Worm (Caenorhabditis elegans) whole organism, young adult: ENCODE results near the gene fmo-3.

ENCODE experiments used
- F39B2.1 ChIP-seq: fragments of 200-800 bp; sonication (Bioruptor generic); IDR thresholded peaks from 2 replicates; pipeline ENCODE4 v1.3.6; 2022; ENCODE audit warnings: missing genetic modification reagents, missing genetic modification characterization, missing compliant biosample characterization
- F57C9.4 ChIP-seq: sonication (generic microtip); optimal IDR thresholded peaks from 2 replicates; lab custom pipeline; 2017; ENCODE audit warnings: mild to moderate bottlenecking, missing genetic modification characterization, missing compliant biosample characterization
- T07F8.4 ChIP-seq: sonication (generic microtip); optimal IDR thresholded peaks from 2 replicates; lab custom pipeline; 2016; ENCODE audit warnings: mild to moderate bottlenecking, missing genetic modification characterization, moderate library complexity, missing compliant biosample characterization
- T26A5.8 ChIP-seq: sonication (generic microtip); optimal IDR thresholded peaks from 2 replicates; lab custom pipeline; 2016; ENCODE audit warnings: missing genetic modification characterization, missing compliant biosample characterization
- Y67H2A.10 ChIP-seq: fragments of 200-800 bp; sonication (Bioruptor generic); conservative IDR thresholded peaks from 2 replicates; pipeline ENCODE4 v1.3.6; 2022; ENCODE audit warnings: missing genetic modification reagents, missing genetic modification characterization, missing compliant biosample characterization
- Y79H2A.3 ChIP-seq: fragments of 200-800 bp; sonication (Bioruptor generic); conservative IDR thresholded peaks from 2 replicates; pipeline ENCODE4 v1.3.6; 2022; ENCODE audit warnings: missing genetic modification reagents, missing genetic modification characterization, missing compliant biosample characterization
- akir-1 ChIP-seq: fragments of 200-800 bp; sonication (Bioruptor generic); optimal IDR thresholded peaks from 2 replicates; lab custom pipeline; 2018; ENCODE audit warnings: mild to moderate bottlenecking, missing genetic modification characterization, moderate library complexity, missing compliant biosample characterization
- ama-1 ChIP-seq, 3 experiments: fragments of 150-350 bp in 1 of 3; sonication (generic microtip) in 2 of 3; optimal IDR thresholded peaks; 2 replicates each; lab custom pipeline; 2014 to 2018; ENCODE audit warnings: missing biosample characterization in 2 of 3, missing genetic modification characterization in 2 of 3, missing genetic modification reagents in 2 of 3
- atf-7 ChIP-seq: sonication (generic microtip); optimal IDR thresholded peaks from 2 replicates; lab custom pipeline; 2017; ENCODE audit warnings: mild to moderate bottlenecking, missing genetic modification characterization, missing compliant biosample characterization
- ceh-27 ChIP-seq: fragments of 200-800 bp; sonication (Bioruptor generic); optimal IDR thresholded peaks from 2 replicates; lab custom pipeline; 2018; ENCODE audit warnings: mild to moderate bottlenecking, missing genetic modification characterization, moderate library complexity, missing compliant biosample characterization
- let-526 ChIP-seq: fragments of 200-800 bp; sonication (Bioruptor generic); IDR thresholded peaks from 2 replicates; pipeline ENCODE4 v1.3.6; 2022; ENCODE audit warnings: missing genetic modification reagents, missing genetic modification characterization, missing compliant biosample characterization
- let-607 ChIP-seq, 2 experiments: fragments of 200-800 bp in 1 of 2; sonication (Bioruptor generic) in 1 of 2; sonication (generic microtip) in 1 of 2; optimal IDR thresholded peaks; 2 replicates each; lab custom pipeline; 2016 to 2018; ENCODE audit warnings: mild to moderate bottlenecking in 2 of 2, missing compliant biosample characterization in 2 of 2, missing genetic modification characterization in 2 of 2, moderate library complexity in 2 of 2, missing genotype in 1 of 2
- lin-40 ChIP-seq: sonication (generic microtip); optimal IDR thresholded peaks from 2 replicates; lab custom pipeline; 2016; ENCODE audit warnings: missing genetic modification characterization, mild to moderate bottlenecking, missing compliant biosample characterization, missing genotype, missing genetic modification reagents
- lsy-27 ChIP-seq: sonication (generic microtip); optimal IDR thresholded peaks from 2 replicates; lab custom pipeline; 2017; ENCODE audit warnings: missing genetic modification characterization, mild to moderate bottlenecking, missing compliant biosample characterization, antibody characterized with exemption, missing genotype, borderline replicate concordance; ENCODE audit not compliant: insufficient read depth
- mel-28 ChIP-seq: sonication (generic microtip); optimal IDR thresholded peaks from 2 replicates; lab custom pipeline; 2016; ENCODE audit warnings: borderline replicate concordance, mild to moderate bottlenecking, missing genetic modification characterization, missing compliant biosample characterization
- nfya-1 ChIP-seq: sonication (generic microtip); optimal IDR thresholded peaks from 2 replicates; lab custom pipeline; 2017; ENCODE audit warnings: antibody characterized with exemption, missing compliant biosample characterization, missing genetic modification characterization, borderline replicate concordance; ENCODE audit not compliant: insufficient read depth
- nfya-2 ChIP-seq: fragments of 200-800 bp; sonication (Bioruptor generic); IDR thresholded peaks from 2 replicates; pipeline ENCODE4 v1.3.6; 2022; ENCODE audit warnings: missing genetic modification reagents, missing genetic modification characterization, missing compliant biosample characterization
- nfyb-1 ChIP-seq: fragments of 200-800 bp; sonication (Bioruptor generic); IDR thresholded peaks from 2 replicates; pipeline ENCODE4 v1.3.6; 2022; ENCODE audit warnings: missing genetic modification reagents, missing genetic modification characterization, missing compliant biosample characterization
- nhr-120 ChIP-seq: fragments of 200-800 bp; sonication (Bioruptor generic); IDR thresholded peaks from 2 replicates; pipeline ENCODE4 v1.3.6; 2022; ENCODE audit warnings: missing genetic modification characterization, missing compliant biosample characterization
- nhr-80 ChIP-seq: sonication (generic microtip); optimal IDR thresholded peaks from 2 replicates; lab custom pipeline; 2016; ENCODE audit warnings: missing genetic modification characterization, missing compliant biosample characterization
- nhr-90 ChIP-seq: sonication (generic microtip); optimal IDR thresholded peaks from 2 replicates; lab custom pipeline; 2016; ENCODE audit warnings: missing genotype, mild to moderate bottlenecking, missing genetic modification characterization, missing compliant biosample characterization
- pbrm-1 ChIP-seq: fragments of 200-800 bp; sonication (Bioruptor generic); IDR thresholded peaks from 2 replicates; pipeline ENCODE4 v1.3.6; 2022; ENCODE audit warnings: missing genetic modification reagents, missing genetic modification characterization, missing compliant biosample characterization
- pha-4 ChIP-seq: fragments of 150-350 bp; sonication (generic microtip); optimal IDR thresholded peaks from 2 replicates; lab custom pipeline; 2014; ENCODE audit warnings: missing biosample characterization, missing genetic modification reagents, missing genetic modification characterization
- rec-8 ChIP-seq, 2 experiments: sonication (generic microtip); optimal IDR thresholded peaks; 2 replicates each; lab custom pipeline; 2016; ENCODE audit warnings: mild to moderate bottlenecking in 2 of 2, missing genetic modification characterization in 2 of 2, missing genetic modification reagents in 2 of 2, missing genotype in 2 of 2, missing biosample characterization in 1 of 2, missing compliant biosample characterization in 1 of 2, moderate library complexity in 1 of 2
- rpc-1 ChIP-seq, 2 experiments: fragments of 150-350 bp in 1 of 2; sonication (generic microtip) in 1 of 2; optimal IDR thresholded peaks; 2 replicates each; lab custom pipeline; 2014 to 2018; ENCODE audit warnings: missing biosample characterization in 1 of 2, missing genetic modification characterization in 1 of 2, missing genetic modification reagents in 1 of 2, missing genotype in 1 of 2
- sdz-38 ChIP-seq: sonication (generic microtip); optimal IDR thresholded peaks from 2 replicates; lab custom pipeline; 2016; ENCODE audit warnings: missing genotype, missing genetic modification characterization, missing compliant biosample characterization
- snpc-3.4 ChIP-seq: sonication (generic microtip); optimal IDR thresholded peaks from 2 replicates; lab custom pipeline; 2017; ENCODE audit warnings: missing genetic modification characterization, mild to moderate bottlenecking, missing compliant biosample characterization, antibody characterized with exemption, moderate library complexity, missing genotype, missing genetic modification reagents
- snpc-4 ChIP-seq, 5 experiments: fragments of 150-350 bp in 1 of 5; sonication (generic microtip) in 4 of 5; optimal IDR thresholded peaks; 2 replicates each; lab custom pipeline; 2014 to 2018; ENCODE audit warnings: missing genetic modification characterization in 5 of 5, missing biosample characterization in 3 of 5, antibody characterized with exemption in 2 of 5, mild to moderate bottlenecking in 2 of 5, missing compliant biosample characterization in 2 of 5, missing genotype in 2 of 5, moderate library complexity in 2 of 5, missing genetic modification reagents in 1 of 5
- xnd-1 ChIP-seq: sonication (generic microtip); optimal IDR thresholded peaks from 2 replicates; lab custom pipeline; 2016; ENCODE audit warnings: missing genotype, missing genetic modification reagents, missing genetic modification characterization, missing compliant biosample characterization
- zfh-2 ChIP-seq: fragments of 200-800 bp; sonication (Bioruptor generic); conservative IDR thresholded peaks from 2 replicates; pipeline ENCODE4 v1.3.6; 2022; ENCODE audit warnings: missing genetic modification reagents, missing genetic modification characterization, missing compliant biosample characterization
- ztf-28 ChIP-seq: fragments of 200-800 bp; sonication (Bioruptor generic); IDR thresholded peaks from 2 replicates; pipeline ENCODE4 v1.3.6; 2022; ENCODE audit warnings: missing genetic modification reagents, missing genetic modification characterization, missing compliant biosample characterization
- ztf-3 ChIP-seq: fragments of 200-800 bp; sonication (Bioruptor generic); optimal IDR thresholded peaks from 2 replicates; lab custom pipeline; 2018; ENCODE audit warnings: mild to moderate bottlenecking, missing genetic modification characterization, missing compliant biosample characterization

Gene fmo-3

DNA sequence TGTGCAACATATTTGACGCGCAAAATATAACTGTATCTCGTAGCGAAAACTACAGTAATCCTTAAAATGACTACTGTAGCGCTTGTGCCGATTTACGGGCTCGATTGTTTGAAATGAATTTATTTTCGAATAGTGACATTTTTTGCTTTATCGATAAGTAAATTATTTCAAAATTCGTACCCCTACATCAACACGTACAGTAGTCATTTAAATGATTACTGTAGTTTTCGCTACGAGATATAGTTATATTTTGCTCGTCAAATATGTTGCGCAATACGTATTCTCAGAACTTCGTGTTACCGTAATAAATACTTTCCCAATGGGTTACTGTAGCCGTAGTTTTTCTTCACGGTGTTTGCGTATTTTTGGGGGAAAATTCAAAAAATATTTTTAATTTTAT, 41.6 kb upstream of the fmo-3 start:
- TF ChIP-seq let-526: no peak
- TF ChIP-seq snpc-4 (GFP tag; optimal IDR thresholded peaks at IDR 0.05; lab: Kevin White, UChicago): no peak
- no peak for TF ChIP-seq snpc-4 (tag; optimal IDR thresholded peaks at IDR 0.05; lab: Kevin White, UChicago)
- no peak for TF ChIP-seq nfya-1 (tag; lab: Kevin White, UChicago)
- no peak for TF ChIP-seq mel-28 (tag; lab: Kevin White, UChicago)
- TF ChIP-seq atf-7 (tag; lab: Kevin White, UChicago): no peak
- TF ChIP-seq F39B2.1 (GFP tag; lab: Robert Waterston, UW): no peak
- TF ChIP-seq nfya-2 (GFP tag; lab: Robert Waterston, UW): no peak

DNA sequence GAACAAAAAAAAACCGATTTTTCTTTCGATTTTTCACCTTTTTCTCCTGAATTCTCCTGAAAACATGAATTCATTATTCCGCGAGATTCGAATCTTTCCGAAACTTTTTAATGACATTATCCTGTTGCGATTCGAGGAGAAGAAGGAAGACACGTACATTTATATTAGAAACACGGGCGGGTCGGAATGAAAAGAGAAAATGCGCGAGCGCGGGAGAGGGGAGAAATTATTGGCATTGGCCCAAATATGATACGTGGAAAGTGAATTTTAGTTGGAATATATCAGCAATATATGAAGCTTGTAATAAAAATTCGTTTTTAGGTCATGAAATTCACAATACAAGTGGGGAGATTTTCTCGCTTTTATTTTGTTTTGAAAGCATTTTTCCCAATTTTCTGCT, 41.0 kb upstream of the fmo-3 start:
- TF ChIP-seq ama-1 (optimal IDR thresholded peaks at IDR 0.05; lab: Kevin White, UChicago) (no peak), ama-1 (GFP tag; optimal IDR thresholded peaks at IDR 0.05; lab: Kevin White, UChicago) (no peak), sdz-38 (tag; lab: Kevin White, UChicago) (no peak), F39B2.1 (GFP tag; lab: Robert Waterston, UW) (no peak), rpc-1 (optimal IDR thresholded peaks at IDR 0.05; lab: Kevin White, UChicago) (no peak), rpc-1 (tag; optimal IDR thresholded peaks at IDR 0.05; lab: Kevin White, UChicago) (no peak), nhr-120 (GFP tag; lab: Robert Waterston, UW) (no peak), ztf-3 (GFP tag; lab: Kevin White, UChicago) (no peak), ceh-27 (GFP tag; lab: Kevin White, UChicago) (no peak), pha-4 (no peak), zfh-2 (GFP tag; lab: Robert Waterston, UW) (no peak), pbrm-1 (GFP tag; lab: Robert Waterston, UW) (no peak), nhr-80 (tag; lab: Kevin White, UChicago) (no peak), nhr-90 (tag; lab: Kevin White, UChicago) (no peak), ztf-28 (GFP tag; lab: Robert Waterston, UW) (no peak), T26A5.8 (tag; lab: Kevin White, UChicago) (no peak), T07F8.4 (no peak), akir-1 (GFP tag; lab: Kevin White, UChicago) (no peak)

DNA sequence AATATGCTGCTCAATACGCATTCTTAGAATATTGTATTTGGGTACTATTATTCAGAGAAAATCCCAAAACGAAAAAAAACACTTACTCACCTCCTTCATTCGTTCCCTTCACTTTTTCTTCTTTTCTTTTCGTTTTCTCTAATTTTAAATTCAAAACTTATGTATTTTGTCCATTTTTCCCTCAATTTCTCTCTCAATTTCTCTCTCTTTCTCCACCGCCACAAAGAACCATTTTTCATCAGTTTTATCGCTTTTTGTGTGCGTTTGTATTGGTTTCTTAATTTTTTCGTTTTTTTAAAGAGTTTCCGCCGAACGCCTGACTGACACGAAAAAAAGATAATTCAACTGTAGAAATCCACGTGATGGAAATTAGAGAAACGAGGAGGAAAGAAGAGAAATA, 39.8 kb upstream of the fmo-3 start, which contains the start of gene cnt-2:
Gene cnt-2 (plus strand): TSS at position 301 of the 400 bp plus-strand sequence.
- TF ChIP-seq snpc-3.4 (tag; lab: Kevin White, UChicago) (no peak), lin-40 (no peak), F39B2.1 (GFP tag; lab: Robert Waterston, UW) (no peak), T26A5.8 (tag; lab: Kevin White, UChicago) (no peak), nfyb-1 (GFP tag; lab: Robert Waterston, UW) (no peak), xnd-1 (tag; lab: Kevin White, UChicago) (no peak), Y79H2A.3 (GFP tag; lab: Robert Waterston, UW) (no peak), lsy-27 (tag; lab: Kevin White, UChicago) (no peak), rec-8 (tag; optimal IDR thresholded peaks at IDR 0.05; lab: Kevin White, UChicago) (no peak), F57C9.4 (tag; lab: Kevin White, UChicago) (no peak)

DNA sequence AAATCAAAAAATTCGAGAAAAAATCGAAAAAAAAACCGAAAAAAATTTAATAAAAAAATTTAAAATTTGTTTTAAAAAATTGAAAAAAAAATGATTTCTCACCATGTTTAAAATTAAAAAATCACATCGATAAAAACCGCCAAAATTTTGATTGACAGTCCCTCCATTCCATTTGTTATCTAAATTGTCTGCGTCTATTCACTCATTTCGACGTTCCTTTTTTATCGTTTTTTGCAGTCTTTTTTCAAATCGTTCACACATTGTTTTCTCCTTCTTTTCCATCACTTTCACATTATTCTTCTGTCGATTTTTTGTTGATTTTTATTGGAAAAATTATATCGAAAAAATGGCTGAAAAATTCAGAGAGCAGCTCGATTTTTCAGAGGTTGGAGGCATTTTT, 38.4 kb upstream of the fmo-3 start:
- peak; percentile 67 to 85 for TF ChIP-seq let-607 (tag; optimal IDR thresholded peaks at IDR 0.05; lab: Kevin White, UChicago)
- TF ChIP-seq Y67H2A.10: no peak
- TF ChIP-seq nhr-80 (tag; lab: Kevin White, UChicago): peak; percentile 60
- TF ChIP-seq, all 124 proteins: peak for 2
